Fruit fly (Drosophila melanogaster): Measurements from ENCODE around the gene js.

DNA sequence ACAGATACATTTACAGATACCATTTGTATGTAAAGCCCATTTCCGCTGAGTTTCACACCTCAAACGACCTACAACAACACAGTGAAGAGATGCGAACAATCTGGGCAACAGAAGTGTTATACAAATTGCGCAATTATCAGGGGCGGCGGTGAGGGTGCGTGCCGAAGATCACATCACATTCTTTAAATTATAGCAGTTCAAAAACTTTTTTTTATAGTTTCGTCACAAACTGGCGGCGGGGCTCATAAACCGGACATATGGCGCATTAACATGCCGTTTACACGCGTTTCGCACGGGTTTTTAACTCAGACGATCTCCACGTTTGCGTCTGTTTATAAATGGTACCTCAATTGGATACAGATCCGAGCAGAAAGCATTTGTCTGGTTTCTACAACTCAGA lies 14.9 kb downstream of the js start:
- TF ChIP-seq tj (GFP tag; optimal IDR thresholded peaks at IDR 0.05) (no peak), CG1620 (GFP tag; optimal IDR thresholded peaks at IDR 0.05) (no peak), CG11617 (GFP tag; optimal IDR thresholded peaks at IDR 0.05) (no peak), cic (GFP tag; optimal IDR thresholded peaks at IDR 0.05) (no peak), CG7101 (tag; optimal IDR thresholded peaks at IDR 0.05) (no peak)
